Fruit fly (Drosophila melanogaster) whole organism, embryonic: ENCODE data around the gene Gr32a.

Experiments used
- CG2199 ChIP-seq: fragments of 200-800 bp; sonication (Bioruptor generic); IDR thresholded peaks from 3 replicates; pipeline ENCODE4 v1.3.6; 2022; ENCODE audit warnings: missing biosample characterization, missing genetic modification characterization
- HmgZ ChIP-seq: fragments of 200-800 bp; sonication (Bioruptor generic); optimal IDR thresholded peaks from 2 replicates; lab custom pipeline; 2018; ENCODE audit warnings: missing biosample characterization, mild to moderate bottlenecking, missing genetic modification characterization
- Trl ChIP-seq, 3 experiments: fragments of >200 bp in 2 of 3; fragments of 200-800 bp in 1 of 3; sonication (Bioruptor generic) in 1 of 3; optimal IDR thresholded peaks; 2 replicates in 1 of 3; 3 replicates in 2 of 3; lab custom pipeline; 2016 to 2017; ENCODE audit warnings: missing biosample characterization in 1 of 3, missing genetic modification characterization in 1 of 3
- bab2 ChIP-seq: fragments of 200-800 bp; sonication (Bioruptor generic); optimal IDR thresholded peaks from 2 replicates; lab custom pipeline; 2016; ENCODE audit warnings: missing biosample characterization, missing genetic modification characterization
- bbx ChIP-seq: fragments of 200-800 bp; sonication (Bioruptor generic); IDR thresholded peaks from 2 replicates; pipeline ENCODE4 v1.3.6; 2022; ENCODE audit warnings: missing biosample characterization, missing genetic modification characterization; ENCODE audit not compliant: partially characterized antibody
- stc ChIP-seq: fragments of 200-800 bp; sonication (Bioruptor generic); IDR thresholded peaks from 2 replicates; pipeline ENCODE4 v1.3.6; 2022; ENCODE audit warnings: missing biosample characterization, missing genetic modification characterization
- sug ChIP-seq: fragments of 200-800 bp; optimal IDR thresholded peaks from 2 replicates; lab custom pipeline; 2019; ENCODE audit warnings: missing biosample characterization, mild to moderate bottlenecking, missing genetic modification characterization, moderate library complexity
- ttk ChIP-seq: fragments of 200-800 bp; sonication (Bioruptor generic); IDR thresholded peaks from 2 replicates; pipeline ENCODE4 v2.1.2; 2022; ENCODE audit warnings: missing biosample characterization, missing genetic modification characterization

DNA sequence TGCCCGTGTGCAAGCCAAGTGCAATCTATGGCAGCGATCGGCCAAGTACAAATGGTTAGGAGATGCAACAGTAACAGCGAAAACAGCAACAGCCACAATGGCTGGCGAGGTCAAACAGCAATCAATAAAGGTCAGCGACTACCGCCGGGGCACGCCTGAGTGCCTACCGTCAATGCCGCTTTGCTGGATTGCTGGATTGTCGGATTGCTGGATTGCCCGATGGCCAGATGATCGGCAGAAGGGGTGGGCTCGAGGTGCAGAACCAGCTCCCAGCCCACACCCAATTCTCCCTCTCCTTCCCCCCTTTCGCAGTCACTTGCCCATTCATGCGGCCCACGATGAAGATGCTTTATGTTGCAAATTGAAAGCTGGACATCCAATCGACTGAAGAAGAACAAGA, 44.9 kb upstream of the Gr32a start:
- no peak for TF ChIP-seq stc (GFP tag; lab: Robert Waterston, UW)
- TF ChIP-seq bbx: no peak
- no peak for TF ChIP-seq bab2 (GFP tag; lab: Kevin White, UChicago)
- no peak for TF ChIP-seq CG2199 (GFP tag; lab: Robert Waterston, UW)
- TF ChIP-seq sug (tag; lab: Kevin White, UChicago): no peak
- TF ChIP-seq Trl (optimal IDR thresholded peaks at IDR 0.05; lab: Kevin White, UChicago): no peak
- no peak for TF ChIP-seq Trl (GFP tag; optimal IDR thresholded peaks at IDR 0.05; lab: Kevin White, UChicago)
- no peak for TF ChIP-seq HmgZ
- no peak for TF ChIP-seq ttk (GFP tag; lab: Robert Waterston, UW)
